Worm (Caenorhabditis elegans): ENCODE measurements around the gene mex-6.
A peak's percentile ranks its signal among the peaks of the same experiment; 100 is the strongest.

- TF ChIP-seq nfya-1 (tag; optimal IDR thresholded peaks at IDR 0.05) (peak; percentile 53), ref-2 (tag; optimal IDR thresholded peaks at IDR 0.05) (peak; percentile 85), pqm-1 (tag; optimal IDR thresholded peaks at IDR 0.05) (no peak), tbx-2 (tag; optimal IDR thresholded peaks at IDR 0.05) (peak; percentile 67)
These were observed 42.1 kb downstream of the mex-6 start for ce11 chrII:9566045-9566444.

All from whole organism, late embryonic.